Fruit fly (Drosophila melanogaster) whole organism, wandering third instar larva: ENCODE data around the gene CG14275.

Experiments used
- Abd-B ChIP-seq: fragments of >200 bp; optimal IDR thresholded peaks from 2 replicates; lab custom pipeline; 2017; ENCODE audit warnings: missing biosample characterization, missing genetic modification characterization
- Dfd ChIP-seq: fragments of >200 bp; optimal IDR thresholded peaks from 2 replicates; lab custom pipeline; 2017; ENCODE audit warnings: missing biosample characterization, missing genetic modification characterization
- Rel ChIP-seq, 2 experiments: fragments of 200-800 bp; sonication (Bioruptor generic) in 1 of 2; optimal IDR thresholded peaks; 2 replicates in 1 of 2; 3 replicates in 1 of 2; lab custom pipeline; 2016 to 2019; ENCODE audit warnings: mild to moderate bottlenecking in 2 of 2, missing biosample characterization in 2 of 2, missing genetic modification characterization in 2 of 2, moderate library complexity in 1 of 2
- jim ChIP-seq: fragments of 175-275, 200-325 bp; sonication (Bioruptor generic); optimal IDR thresholded peaks from 2 replicates; lab custom pipeline; 2016; ENCODE audit warnings: missing biosample characterization, mild to moderate bottlenecking, missing genetic modification characterization
- psq ChIP-seq: fragments of 200-800 bp; sonication (Bioruptor generic); optimal IDR thresholded peaks from 3 replicates; lab custom pipeline; 2017; ENCODE audit warnings: missing biosample characterization, mild to moderate bottlenecking, missing genetic modification characterization, moderate library complexity

DNA sequence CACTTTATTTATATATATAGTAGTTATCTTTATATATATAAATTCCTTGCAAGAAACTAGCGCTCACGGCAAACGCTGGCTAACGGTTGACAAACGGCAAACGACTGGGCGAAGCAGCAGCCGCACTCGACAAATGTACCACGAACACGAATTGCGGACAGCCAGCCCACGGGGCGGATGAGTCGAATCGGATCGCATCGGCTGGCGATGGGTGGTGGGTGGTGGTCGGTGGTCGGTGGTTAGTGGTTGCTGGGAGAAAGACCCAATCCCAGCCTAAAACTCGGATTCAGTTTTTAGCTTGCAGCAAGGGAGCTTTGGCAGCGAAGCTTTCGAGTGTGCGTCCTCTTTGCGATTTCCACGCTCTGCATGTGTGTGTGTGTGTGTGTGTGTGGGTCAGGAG, 2.1 kb upstream of the CG14275 start, which contains the start of gene CG7781:
- no peak for TF ChIP-seq jim (GFP tag; lab: Kevin White, UChicago)
- TF ChIP-seq Abd-B, result no peak
- no peak for TF ChIP-seq Dfd (GFP tag; lab: Kevin White, UChicago)
- TF ChIP-seq psq (GFP tag; lab: Kevin White, UChicago), result no peak
- no peak for TF ChIP-seq Rel (GFP tag; optimal IDR thresholded peaks at IDR 0.05; lab: Kevin White, UChicago)
- no peak for TF ChIP-seq Rel (tag; optimal IDR thresholded peaks at IDR 0.05; lab: Kevin White, UChicago)
